Fruit fly (Drosophila melanogaster): Measurements from ENCODE around the gene CG42831.

Gene CG42831

dm6 chr3L:10822364-10823231 lies 8.0 kb downstream of the CG42831 start (continued):
- peak; percentile 61 for TF ChIP-seq al (GFP tag; IDR thresholded peaks at IDR 0.05)
- TF ChIP-seq zen (tag; optimal IDR thresholded peaks at IDR 0.05): peak; percentile 35
- no peak for TF ChIP-seq pzg (GFP tag; optimal IDR thresholded peaks at IDR 0.05)
- TF ChIP-seq B-H1 (GFP tag; IDR thresholded peaks at IDR 0.05): peak; percentile 70
- TF ChIP-seq lilli (GFP tag; optimal IDR thresholded peaks at IDR 0.05): peak; percentile 68
- no peak for TF ChIP-seq CG1832 (GFP tag; optimal IDR thresholded peaks at IDR 0.05)
- peak; percentile 74 for TF ChIP-seq D19A (tag; optimal IDR thresholded peaks at IDR 0.05)
- TF ChIP-seq CG33213 (GFP tag; optimal IDR thresholded peaks at IDR 0.05): no peak
- peak; percentile 70 for TF ChIP-seq lmd (GFP tag; IDR thresholded peaks at IDR 0.05)
- no peak for TF ChIP-seq CG33557 (GFP tag; optimal IDR thresholded peaks at IDR 0.05)
- peak; percentile 21 for TF ChIP-seq CG7928 (GFP tag; optimal IDR thresholded peaks at IDR 0.05)
- TF ChIP-seq CG15269 (tag; optimal IDR thresholded peaks at IDR 0.05): peak; percentile 83
- no peak for TF ChIP-seq danr (GFP tag; IDR thresholded peaks at IDR 0.05)
- TF ChIP-seq CG4328 (GFP tag; optimal IDR thresholded peaks at IDR 0.05): peak; percentile 62
- 0 out of 3 replicates have a peak, but pooled peaks have one; percentile 5 for TF ChIP-seq sr (GFP tag; IDR thresholded peaks at IDR 0.05)
- TF ChIP-seq fd64A (GFP tag; optimal IDR thresholded peaks at IDR 0.05): no peak
- no peak for TF ChIP-seq emc (GFP tag; optimal IDR thresholded peaks at IDR 0.05)
- TF ChIP-seq ato (GFP tag; IDR thresholded peaks at IDR 0.05; ENCODE audit: partially characterized antibody): no peak
- peak; percentile 64 for TF ChIP-seq ssp (GFP tag; IDR thresholded peaks at IDR 0.05)
- no peak for TF ChIP-seq D (optimal IDR thresholded peaks at IDR 0.05)
- peak; percentile 73 for TF ChIP-seq D (GFP tag; optimal IDR thresholded peaks at IDR 0.05)
- TF ChIP-seq CG9437 (GFP tag; optimal IDR thresholded peaks at IDR 0.05): peak; percentile 46
- TF ChIP-seq CG2199 (GFP tag; IDR thresholded peaks at IDR 0.05): no peak
- TF ChIP-seq CG17186 (GFP tag; optimal IDR thresholded peaks at IDR 0.05): no peak
- peak; percentile 26 for TF ChIP-seq CG1792 (GFP tag; optimal IDR thresholded peaks at IDR 0.05)
- TF ChIP-seq CG12236 (GFP tag; optimal IDR thresholded peaks at IDR 0.05): no peak
- no peak for TF ChIP-seq cato (GFP tag; optimal IDR thresholded peaks at IDR 0.05; ENCODE audit: borderline replicate concordance)
- TF ChIP-seq CG11456 (GFP tag; IDR thresholded peaks at IDR 0.05): peak; percentile 74
- peak; percentile 54 for TF ChIP-seq slou (GFP tag; optimal IDR thresholded peaks at IDR 0.05)
- peak; percentile 3 for TF ChIP-seq CG8359 (GFP tag; optimal IDR thresholded peaks at IDR 0.05; ENCODE audit: borderline replicate concordance)
- TF ChIP-seq CG14050 (GFP tag; IDR thresholded peaks at IDR 0.05): peak; percentile 63
- TF ChIP-seq mirr (GFP tag; optimal IDR thresholded peaks at IDR 0.05): peak; percentile 59
- peak; percentile 46 for TF ChIP-seq CG12155 (GFP tag; optimal IDR thresholded peaks at IDR 0.05)
- peak; percentile 30 for TF ChIP-seq CG11723 (GFP tag; optimal IDR thresholded peaks at IDR 0.05)
- peak; percentile 39 for TF ChIP-seq run (tag; optimal IDR thresholded peaks at IDR 0.05)
- TF ChIP-seq CG31224 (GFP tag; IDR thresholded peaks at IDR 0.05): peak; percentile 68
- TF ChIP-seq CG2202 (tag; optimal IDR thresholded peaks at IDR 0.05): peak; percentile 14
- TF ChIP-seq CkIIα-i1 (GFP tag; IDR thresholded peaks at IDR 0.05): no peak
- no peak for TF ChIP-seq MTF-1 (GFP tag; optimal IDR thresholded peaks at IDR 0.05; ENCODE audit: borderline replicate concordance)
- no peak for TF ChIP-seq cad (GFP tag; optimal IDR thresholded peaks at IDR 0.05)
- no peak; the same call in 1 of the 2 replicates for TF ChIP-seq CG16779 (GFP tag; IDR thresholded peaks at IDR 0.05)
- TF ChIP-seq Nf-YC (tag; optimal IDR thresholded peaks at IDR 0.05): peak; percentile 55
- peak; percentile 35; the same call in 1 of the 2 replicates for TF ChIP-seq gsb (GFP tag; IDR thresholded peaks at IDR 0.05)
- peak; percentile 94 for TF ChIP-seq sens (GFP tag)
- peak; percentile 15; the same call in 1 of the 2 replicates for TF ChIP-seq chm (GFP tag; IDR thresholded peaks at IDR 0.05)
- peak in 1 of 2 experiments; percentile 20 for TF ChIP-seq crp (GFP tag; optimal IDR thresholded peaks at IDR 0.05)
- peak; percentile 70; the same call in 2 of the 3 replicates for TF ChIP-seq CG7357 (GFP tag; IDR thresholded peaks at IDR 0.05)
- TF ChIP-seq CG6175 (GFP tag; IDR thresholded peaks at IDR 0.05): no peak
- no peak for TF ChIP-seq CG6791 (GFP tag; IDR thresholded peaks at IDR 0.05; ENCODE audit: partially characterized antibody)

Measured in whole organism, embryonic.